Worm (Caenorhabditis elegans) whole organism, early embryonic: ENCODE data around the gene ZK177.9.

ENCODE experiments used
- aly-1 ChIP-seq: sonication (generic microtip); optimal IDR thresholded peaks from 2 replicates; lab custom pipeline; 2016; ENCODE audit warnings: missing genetic modification characterization, missing compliant biosample characterization
- ama-1 ChIP-seq: fragments of 150-350 bp; optimal IDR thresholded peaks from 2 replicates; lab custom pipeline; 2014
- ceh-36 ChIP-seq: sonication (generic microtip); optimal IDR thresholded peaks from 2 replicates; lab custom pipeline; 2016; ENCODE audit warnings: missing genetic modification characterization, inconsistent platforms, missing compliant biosample characterization
- ets-7 ChIP-seq: sonication (generic microtip); optimal IDR thresholded peaks from 2 replicates; lab custom pipeline; 2016; ENCODE audit warnings: missing genotype, missing genetic modification characterization, missing compliant biosample characterization
- flt-1 ChIP-seq: fragments of 200-800 bp; sonication (Bioruptor generic); IDR thresholded peaks from 2 replicates; pipeline ENCODE4 v1.3.6; 2022; ENCODE audit warnings: missing genetic modification characterization, missing compliant biosample characterization
- hmg-4 ChIP-seq: fragments of 200-800 bp; sonication (Bioruptor generic); optimal IDR thresholded peaks from 2 replicates; lab custom pipeline; 2018; ENCODE audit warnings: mild to moderate bottlenecking, missing genetic modification characterization, missing compliant biosample characterization
- hnd-1 ChIP-seq: sonication (generic microtip); optimal IDR thresholded peaks from 2 replicates; lab custom pipeline; 2016; ENCODE audit warnings: missing genetic modification characterization, missing compliant biosample characterization
- tbx-11 ChIP-seq: fragments of 200-800 bp; sonication (Bioruptor generic); IDR thresholded peaks from 2 replicates; pipeline ENCODE4 v1.3.6; 2022; ENCODE audit warnings: missing genetic modification characterization, missing compliant biosample characterization

DNA sequence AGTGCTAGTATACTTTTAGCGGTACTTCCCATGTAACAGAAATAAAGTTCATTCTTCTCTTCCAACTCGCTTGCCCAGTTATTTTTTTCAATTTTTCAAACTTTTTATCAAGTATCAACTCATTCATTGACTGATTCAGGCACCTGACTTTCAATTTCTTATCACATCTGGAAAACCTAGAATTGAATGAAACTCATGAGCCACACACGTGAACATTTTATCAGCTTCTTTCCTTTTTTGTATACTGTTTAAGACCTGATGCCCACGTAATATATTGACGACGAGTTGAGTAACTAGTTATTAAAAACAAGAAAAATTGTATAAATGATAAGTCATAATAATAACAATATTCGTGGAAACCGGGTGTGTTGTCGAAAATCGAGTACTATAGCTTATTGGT is 36.0 kb upstream of the ZK177.9 start:
- no peak for TF ChIP-seq ama-1
- no peak for TF ChIP-seq flt-1 (GFP tag; lab: Robert Waterston, UW)
- no peak for TF ChIP-seq aly-1 (tag; lab: Kevin White, UChicago)
- TF ChIP-seq tbx-11 = no peak
- TF ChIP-seq ceh-36 (tag; lab: Kevin White, UChicago) = no peak
- TF ChIP-seq hmg-4 (GFP tag; lab: Kevin White, UChicago) = no peak
- TF ChIP-seq hnd-1 (tag; lab: Kevin White, UChicago) = no peak
- no peak for TF ChIP-seq ets-7 (tag; lab: Kevin White, UChicago)
